Fruit fly (Drosophila melanogaster) S2 (cell line): ENCODE measurements around the gene CG46463.

Experiments used
- CG8478 ChIP-seq: fragments of >200 bp; optimal IDR thresholded peaks from 2 replicates; lab custom pipeline; 2018
- CTCF ChIP-seq, 2 experiments: fragments of >200 bp; optimal IDR thresholded peaks; 2 replicates each; lab custom pipeline; 2018

- TF ChIP-seq CG8478: no peak
- TF ChIP-seq CTCF (optimal IDR thresholded peaks at IDR 0.05; lab: Kevin White, UChicago): no peak
These were observed 8.4 kb upstream of the CG46463 start for dm6 chr3L:3452684-3453083.
